Fruit fly (Drosophila melanogaster) whole organism, embryonic: ENCODE data around the gene CG43702.

Experiments
- ATbp ChIP-seq: fragments of 200-800 bp; sonication (Bioruptor generic); optimal IDR thresholded peaks from 2 replicates; lab custom pipeline; 2017; ENCODE audit warnings: missing biosample characterization, mild to moderate bottlenecking, missing genetic modification characterization, missing genetic modification reagents
- Bgb ChIP-seq: fragments of 200-800 bp; sonication (Bioruptor generic); IDR thresholded peaks from 2 replicates; pipeline ENCODE4 v1.3.6; 2022; ENCODE audit warnings: missing biosample characterization, missing genetic modification characterization; ENCODE audit not compliant: partially characterized antibody
- CG10321 ChIP-seq: fragments of 200-800 bp; sonication (Bioruptor generic); IDR thresholded peaks from 2 replicates; pipeline ENCODE4 v1.3.6; 2022; ENCODE audit warnings: missing biosample characterization, missing genetic modification characterization
- CG11695 ChIP-seq: fragments of 200-800 bp; sonication (Bioruptor generic); IDR thresholded peaks from 3 replicates; pipeline ENCODE4 v1.3.6; 2022; ENCODE audit warnings: missing biosample characterization, missing genetic modification characterization
- CG12071 ChIP-seq: fragments of 200-800 bp; sonication (Bioruptor generic); optimal IDR thresholded peaks from 3 replicates; lab custom pipeline; 2018; ENCODE audit warnings: missing biosample characterization, mild to moderate bottlenecking, missing genetic modification characterization
- CG13894 ChIP-seq: fragments of 200-800 bp; sonication (Bioruptor generic); optimal IDR thresholded peaks from 3 replicates; lab custom pipeline; 2018; ENCODE audit warnings: missing biosample characterization, mild to moderate bottlenecking, missing genetic modification characterization, moderate library complexity
- CG14050 ChIP-seq: fragments of 200-800 bp; sonication (Bioruptor generic); IDR thresholded peaks from 3 replicates; pipeline ENCODE4 v1.3.6; 2022; ENCODE audit warnings: missing biosample characterization, missing genetic modification characterization
- CG16813 ChIP-seq: fragments of 200-800 bp; sonication (Bioruptor generic); IDR thresholded peaks from 3 replicates; pipeline ENCODE4 v1.3.6; 2022; ENCODE audit warnings: missing biosample characterization, missing genetic modification characterization; ENCODE audit not compliant: partially characterized antibody
- CG17568 ChIP-seq: fragments of 200-800 bp; sonication (Bioruptor generic); optimal IDR thresholded peaks from 2 replicates; lab custom pipeline; 2018; ENCODE audit warnings: missing biosample characterization, mild to moderate bottlenecking, missing genetic modification characterization, moderate library complexity
- CG17829 ChIP-seq: fragments of 200-800 bp; optimal IDR thresholded peaks from 2 replicates; lab custom pipeline; 2019; ENCODE audit warnings: missing biosample characterization, mild to moderate bottlenecking, missing genetic modification characterization, moderate library complexity
- CG2712 ChIP-seq: fragments of 200-800 bp; optimal IDR thresholded peaks from 3 replicates; lab custom pipeline; 2019; ENCODE audit warnings: missing biosample characterization, mild to moderate bottlenecking, missing genetic modification characterization, moderate library complexity
- CG2889 ChIP-seq: fragments of 200-800 bp; sonication (Bioruptor generic); IDR thresholded peaks from 3 replicates; pipeline ENCODE4 v1.3.6; 2022; ENCODE audit warnings: missing biosample characterization, missing genetic modification characterization
- CG32767 ChIP-seq: fragments of 200-800 bp; sonication (Bioruptor generic); IDR thresholded peaks from 2 replicates; pipeline ENCODE4 v1.3.6; 2022; ENCODE audit warnings: missing biosample characterization, missing genetic modification characterization
- CG42726 ChIP-seq: fragments of 200-800 bp; sonication (Bioruptor generic); IDR thresholded peaks from 2 replicates; pipeline ENCODE4 v1.3.6; 2022; ENCODE audit warnings: missing biosample characterization, missing genetic modification characterization; ENCODE audit not compliant: partially characterized antibody
- CG43689 ChIP-seq: fragments of 200-800 bp; sonication (Bioruptor generic); IDR thresholded peaks from 2 replicates; pipeline ENCODE4 v1.3.6; 2022; ENCODE audit warnings: missing biosample characterization, missing genetic modification characterization
- Chrac-16 ChIP-seq: fragments of 200-800 bp; sonication (Bioruptor generic); optimal IDR thresholded peaks from 3 replicates; lab custom pipeline; 2016; ENCODE audit warnings: missing biosample characterization, missing genetic modification characterization
- Dref ChIP-seq: fragments of 200-800 bp; sonication (Bioruptor generic); IDR thresholded peaks from 2 replicates; pipeline ENCODE4 v1.3.6; 2022; ENCODE audit warnings: missing biosample characterization, missing genetic modification characterization
- Lpt ChIP-seq: fragments of >200 bp; optimal IDR thresholded peaks from 2 replicates; lab custom pipeline; 2018; ENCODE audit warnings: missing biosample characterization, missing genetic modification characterization
- Med ChIP-seq: fragments of 200-800 bp; sonication (Bioruptor generic); peaks from one replicate; lab custom pipeline; 2016; ENCODE audit warnings: missing biosample characterization, missing genetic modification characterization, mild to moderate bottlenecking, inconsistent platforms, moderate library complexity
- NK7.1 ChIP-seq: fragments of 200-800 bp; sonication (Bioruptor generic); optimal IDR thresholded peaks from 3 replicates; lab custom pipeline; 2016; ENCODE audit warnings: missing biosample characterization, missing genetic modification characterization
- Spps ChIP-seq: fragments of 200-800 bp; sonication (Bioruptor generic); optimal IDR thresholded peaks from 2 replicates; lab custom pipeline; 2018; ENCODE audit warnings: missing biosample characterization, mild to moderate bottlenecking, missing genetic modification characterization
- Stat92E ChIP-seq, 3 experiments: fragments of >200 bp in 2 of 3; fragments of 200-800 bp in 1 of 3; sonication (Bioruptor generic) in 1 of 3; optimal IDR thresholded peaks; 2 replicates each; lab custom pipeline; 2017 to 2019; ENCODE audit warnings: missing biosample characterization in 3 of 3, missing genetic modification characterization in 3 of 3, mild to moderate bottlenecking in 1 of 3, moderate library complexity in 1 of 3
- TFAM ChIP-seq: fragments of 200-800 bp; sonication (Bioruptor generic); optimal IDR thresholded peaks from 2 replicates; lab custom pipeline; 2017; ENCODE audit warnings: missing biosample characterization, missing genetic modification characterization, inconsistent platforms
- ac ChIP-seq: fragments of 200-800 bp; sonication (Bioruptor generic); optimal IDR thresholded peaks from 3 replicates; lab custom pipeline; 2017; ENCODE audit warnings: missing biosample characterization, mild to moderate bottlenecking, missing genetic modification characterization
- cad ChIP-seq: fragments of >200 bp; optimal IDR thresholded peaks from 2 replicates; lab custom pipeline; 2017; ENCODE audit warnings: missing biosample characterization, missing genetic modification characterization
- caup ChIP-seq: fragments of 200-800 bp; sonication (Bioruptor generic); optimal IDR thresholded peaks from 3 replicates; lab custom pipeline; 2017; ENCODE audit warnings: missing biosample characterization, mild to moderate bottlenecking, missing genetic modification characterization, moderate library complexity; ENCODE audit not compliant: severe bottlenecking
- chinmo ChIP-seq: fragments of 200-800 bp; sonication (Bioruptor generic); IDR thresholded peaks from 4 replicates; pipeline ENCODE4 v1.3.6; 2022; ENCODE audit warnings: missing biosample characterization, missing genetic modification characterization; ENCODE audit not compliant: partially characterized antibody
- hkb ChIP-seq, 2 experiments: fragments of 200-800 bp in 1 of 2; fragments of >200 bp in 1 of 2; sonication (Bioruptor generic) in 1 of 2; IDR thresholded peaks in 1 of 2; optimal IDR thresholded peaks in 1 of 2; 2 replicates each; pipeline versions ENCODE4 v1.3.6 to Lab custom; 2017 to 2022; ENCODE audit warnings: missing biosample characterization in 1 of 2, missing genetic modification characterization in 1 of 2
- insv ChIP-seq, 2 experiments: fragments of 200-800 bp; sonication (Bioruptor generic); optimal IDR thresholded peaks; 3 replicates each; lab custom pipeline; 2016 to 2018; ENCODE audit warnings: missing biosample characterization in 2 of 2, missing genetic modification characterization in 2 of 2
- mld ChIP-seq: fragments of 200-800 bp; sonication (Bioruptor generic); IDR thresholded peaks from 3 replicates; pipeline ENCODE4 v1.3.6; 2022; ENCODE audit warnings: missing biosample characterization, missing genetic modification characterization; ENCODE audit not compliant: partially characterized antibody
- peb ChIP-seq: fragments of 200-800 bp; sonication (Bioruptor generic); IDR thresholded peaks from 2 replicates; pipeline ENCODE4 v1.3.6; 2022; ENCODE audit warnings: missing biosample characterization, missing genetic modification characterization
- pfk ChIP-seq: fragments of 200-800 bp; sonication (Bioruptor generic); optimal IDR thresholded peaks from 2 replicates; lab custom pipeline; 2018; ENCODE audit warnings: missing biosample characterization, mild to moderate bottlenecking, missing genetic modification characterization, moderate library complexity
- pho ChIP-seq: fragments of 200-800 bp; sonication (Bioruptor generic); optimal IDR thresholded peaks from 2 replicates; lab custom pipeline; 2016; ENCODE audit warnings: missing biosample characterization, missing genetic modification characterization
- prd ChIP-seq, 3 experiments: fragments of >200 bp in 2 of 3; fragments of 200-800 bp in 1 of 3; sonication (Bioruptor generic) in 1 of 3; optimal IDR thresholded peaks in 2 of 3; IDR thresholded peaks in 1 of 3; 2 replicates in 2 of 3; 3 replicates in 1 of 3; pipeline versions ENCODE4 v1.3.6 to Lab custom; 2017 to 2022; ENCODE audit warnings: missing biosample characterization in 1 of 3, missing genetic modification characterization in 1 of 3
- ro ChIP-seq: fragments of 200-800 bp; sonication (Bioruptor generic); IDR thresholded peaks from 2 replicates; pipeline ENCODE4 v1.3.6; 2022; ENCODE audit warnings: missing biosample characterization, missing genetic modification characterization
- slp2 ChIP-seq: fragments of 200-800 bp; sonication (Bioruptor generic); optimal IDR thresholded peaks from 2 replicates; lab custom pipeline; 2016; ENCODE audit warnings: missing biosample characterization, missing genetic modification characterization
- ssp ChIP-seq: fragments of 200-800 bp; sonication (Bioruptor generic); IDR thresholded peaks from 2 replicates; pipeline ENCODE4 v1.3.6; 2022; ENCODE audit warnings: missing biosample characterization, missing genetic modification characterization
- yki ChIP-seq: fragments of >200 bp; optimal IDR thresholded peaks from 3 replicates; lab custom pipeline; 2018

The CG43702 gene

dm6 chr3L:21347197-21347831 is 48.8 kb downstream of the CG43702 start (continued):
- peak; percentile 30 for TF ChIP-seq slp2 (GFP tag; lab: Kevin White, UChicago)
- TF ChIP-seq mld (GFP tag; lab: Robert Waterston, UW) = no peak
- no peak for TF ChIP-seq peb (GFP tag; lab: Robert Waterston, UW)
- TF ChIP-seq CG2712 (tag; lab: Kevin White, UChicago) = peak; percentile 34
- no peak for TF ChIP-seq prd (optimal IDR thresholded peaks at IDR 0.05; lab: Kevin White, UChicago)
- TF ChIP-seq prd (GFP tag; IDR thresholded peaks at IDR 0.05; lab: Robert Waterston, UW) = peak; percentile 44; the same call in 1 of the 3 replicates
- 0 out of 2 replicates have a peak, but pooled peaks have one; percentile 12 for TF ChIP-seq CG43689 (GFP tag; lab: Robert Waterston, UW)
- TF ChIP-seq Med (GFP tag; lab: Kevin White, UChicago) = peak; percentile 89
- TF ChIP-seq CG11695 = peak; percentile 42; the same call in 1 of the 3 replicates
- TF ChIP-seq pho = peak; percentile 3
- no peak for TF ChIP-seq Dref (GFP tag; lab: Robert Waterston, UW)
- peak; percentile 26 for TF ChIP-seq CG17829 (tag; lab: Kevin White, UChicago)
- TF ChIP-seq CG17568 (GFP tag; lab: Kevin White, UChicago) = no peak
- no peak for TF ChIP-seq insv (GFP tag; optimal IDR thresholded peaks at IDR 0.05; lab: Kevin White, UChicago)
- TF ChIP-seq ro = no peak
- no peak for TF ChIP-seq Spps (tag; lab: Kevin White, UChicago)
- TF ChIP-seq ssp (GFP tag; lab: Robert Waterston, UW) = peak; percentile 42
- no peak for TF ChIP-seq NK7.1 (GFP tag; lab: Kevin White, UChicago)
- TF ChIP-seq caup (GFP tag; lab: Kevin White, UChicago) = no peak
- TF ChIP-seq CG2889 (GFP tag; lab: Robert Waterston, UW) = no peak
- no peak for TF ChIP-seq CG16813 (GFP tag; lab: Robert Waterston, UW)
- TF ChIP-seq Lpt (GFP tag; lab: Kevin White, UChicago) = no peak
- no peak for TF ChIP-seq CG42726 (GFP tag; lab: Robert Waterston, UW)
- TF ChIP-seq ATbp (GFP tag; lab: Kevin White, UChicago) = peak; percentile 47
- no peak for TF ChIP-seq Bgb (GFP tag; lab: Robert Waterston, UW)
- TF ChIP-seq TFAM (GFP tag; lab: Kevin White, UChicago) = no peak
- TF ChIP-seq Chrac-16 (GFP tag; lab: Kevin White, UChicago) = peak; percentile 44
- TF ChIP-seq chinmo (GFP tag; lab: Robert Waterston, UW) = no peak
- no peak for TF ChIP-seq Stat92E (GFP tag; optimal IDR thresholded peaks at IDR 0.05; lab: Kevin White, UChicago)
- no peak for TF ChIP-seq CG14050 (GFP tag; lab: Robert Waterston, UW)
- TF ChIP-seq pfk (GFP tag; lab: Kevin White, UChicago) = no peak
- TF ChIP-seq CG10321 (GFP tag; lab: Robert Waterston, UW) = no peak
- no peak for TF ChIP-seq hkb (optimal IDR thresholded peaks at IDR 0.05; lab: Kevin White, UChicago)
- TF ChIP-seq hkb (GFP tag; IDR thresholded peaks at IDR 0.05; lab: Robert Waterston, UW) = peak; percentile 44; the same call in 1 of the 2 replicates
- no peak for TF ChIP-seq cad (GFP tag; lab: Kevin White, UChicago)
- TF ChIP-seq CG13894 (tag; lab: Kevin White, UChicago) = no peak
- TF ChIP-seq CG32767 (GFP tag; lab: Robert Waterston, UW) = no peak
- TF ChIP-seq CG12071 (GFP tag; lab: Kevin White, UChicago) = peak; percentile 24
- no peak for TF ChIP-seq ac (GFP tag; lab: Kevin White, UChicago)
- TF ChIP-seq yki (lab: Kevin White, UChicago) = no peak
- TF ChIP-seq, all 482 proteins: peak for 194
